Fruit fly (Drosophila melanogaster) whole organism: ENCODE measurements around the gene tadr.

Source experiments
- CG8478 ChIP-seq: fragments of >200 bp; optimal IDR thresholded peaks from 2 replicates; lab custom pipeline; 2018; ENCODE audit warnings: inconsistent platforms
- Dll ChIP-seq: fragments of >200 bp; optimal IDR thresholded peaks from 2 replicates; lab custom pipeline; 2017
- EcR ChIP-seq, 2 experiments: fragments of >200 bp; optimal IDR thresholded peaks; 2 replicates each; lab custom pipeline; 2017; ENCODE audit warnings: missing biosample characterization in 2 of 2, missing genetic modification characterization in 2 of 2, missing genetic modification reagents in 2 of 2
- pan ChIP-seq: fragments of >200 bp; optimal IDR thresholded peaks from 2 replicates; lab custom pipeline; 2017
- psq ChIP-seq: fragments of >200 bp; optimal IDR thresholded peaks from 2 replicates; lab custom pipeline; 2017
- usp ChIP-seq: fragments of >200 bp; optimal IDR thresholded peaks from 2 replicates; lab custom pipeline; 2017; ENCODE audit warnings: missing biosample characterization, missing genetic modification characterization, mixed read lengths

Gene tadr

DNA sequence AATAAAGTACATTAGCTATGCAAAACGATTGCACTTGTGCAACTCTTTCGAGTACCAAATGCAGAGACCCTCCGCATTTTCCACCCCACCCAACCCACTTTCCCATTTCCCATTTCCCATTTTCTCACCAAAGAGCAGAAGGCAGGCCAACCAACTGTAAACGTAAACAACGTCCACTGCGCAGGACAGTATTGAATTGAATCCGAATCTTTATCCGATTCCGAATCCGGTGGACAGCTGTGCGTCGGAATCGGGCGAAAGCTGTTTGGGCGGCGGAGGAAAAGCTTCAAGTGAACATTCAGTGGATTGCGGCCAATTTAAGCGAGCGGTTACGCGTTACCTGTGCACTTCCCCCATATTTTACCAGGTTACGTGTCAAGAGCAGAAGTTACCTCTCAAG is at the start of gene tadr:
TSS of gene tadr (plus strand) at position 301 of the 400 bp plus-strand sequence.
- TF ChIP-seq Dll (lab: Kevin White, UChicago), result no peak
- TF ChIP-seq CG8478, result no peak
- no peak for TF ChIP-seq EcR (GFP tag; optimal IDR thresholded peaks at IDR 0.05; lab: Kevin White, UChicago)
- no peak for TF ChIP-seq usp (GFP tag; lab: Kevin White, UChicago)
- TF ChIP-seq pan (lab: Kevin White, UChicago), result no peak
- no peak for TF ChIP-seq psq (lab: Kevin White, UChicago)

DNA sequence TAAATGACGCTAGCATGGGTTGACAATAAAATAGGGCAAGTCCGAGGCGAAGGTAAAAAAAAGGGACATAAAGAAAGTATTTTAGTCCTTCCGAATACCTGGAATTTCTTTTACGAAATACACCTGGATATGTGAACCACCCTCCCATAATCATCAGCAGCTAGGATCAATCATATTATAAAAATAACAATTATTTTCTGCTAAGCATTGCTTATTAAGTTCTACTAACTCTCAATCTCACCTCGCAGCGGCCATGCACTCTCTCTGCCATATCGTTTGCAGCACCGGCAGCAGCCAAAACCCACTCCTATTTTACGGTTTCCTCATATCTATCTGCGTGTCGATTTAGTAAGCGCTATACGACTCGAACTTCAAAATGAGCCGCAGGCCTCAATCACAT is 48.6 kb upstream of the tadr start:
- TF ChIP-seq psq (lab: Kevin White, UChicago) (no peak), pan (lab: Kevin White, UChicago) (no peak), CG8478 (no peak), Dll (lab: Kevin White, UChicago) (no peak), usp (GFP tag; lab: Kevin White, UChicago) (no peak), EcR (GFP tag; optimal IDR thresholded peaks at IDR 0.05; lab: Kevin White, UChicago) (no peak)

DNA sequence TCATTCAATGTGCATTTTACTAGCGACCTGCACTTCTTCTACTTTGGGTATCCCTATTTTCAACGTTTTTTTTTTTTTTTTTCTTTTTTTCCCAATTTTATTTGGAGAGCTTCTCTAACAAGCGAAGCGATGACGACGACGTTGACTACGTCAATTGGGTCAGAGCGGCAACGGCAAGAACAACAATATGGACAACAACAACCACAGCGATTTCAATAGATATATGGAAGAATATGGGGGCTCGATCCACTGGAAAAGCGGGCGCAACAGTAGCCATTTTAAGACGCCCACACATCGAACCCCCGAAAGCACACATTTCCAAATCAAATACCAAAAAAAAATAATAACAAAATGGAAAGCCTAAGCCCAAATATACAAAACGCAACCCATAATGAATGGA is 46.1 kb upstream of the tadr start:
- TF ChIP-seq usp (GFP tag; lab: Kevin White, UChicago), result no peak
- TF ChIP-seq Dll (lab: Kevin White, UChicago), result no peak

DNA sequence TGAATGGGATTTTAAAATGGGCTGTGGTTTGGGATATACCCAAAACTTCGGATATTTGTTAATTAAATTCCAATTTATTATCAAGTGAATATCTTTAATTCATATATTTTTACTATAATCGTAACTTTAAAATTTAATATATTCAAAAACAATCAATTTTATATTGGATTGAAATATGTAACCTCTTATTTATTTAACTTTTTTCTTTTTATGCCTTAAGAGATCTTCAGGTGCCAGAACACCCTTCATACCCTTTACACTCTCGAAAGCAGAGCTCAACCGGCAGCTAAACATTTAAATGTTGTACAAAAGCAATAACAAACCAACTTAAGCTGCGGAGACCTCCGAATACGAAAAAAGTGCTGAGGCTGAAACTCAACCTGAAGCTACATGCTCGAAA is 45.5 kb upstream of the tadr start:
- TF ChIP-seq usp (GFP tag; lab: Kevin White, UChicago) (no peak), Dll (lab: Kevin White, UChicago) (no peak), EcR (GFP tag; optimal IDR thresholded peaks at IDR 0.05; lab: Kevin White, UChicago) (no peak), pan (lab: Kevin White, UChicago) (no peak), psq (lab: Kevin White, UChicago) (no peak), CG8478 (no peak)

DNA sequence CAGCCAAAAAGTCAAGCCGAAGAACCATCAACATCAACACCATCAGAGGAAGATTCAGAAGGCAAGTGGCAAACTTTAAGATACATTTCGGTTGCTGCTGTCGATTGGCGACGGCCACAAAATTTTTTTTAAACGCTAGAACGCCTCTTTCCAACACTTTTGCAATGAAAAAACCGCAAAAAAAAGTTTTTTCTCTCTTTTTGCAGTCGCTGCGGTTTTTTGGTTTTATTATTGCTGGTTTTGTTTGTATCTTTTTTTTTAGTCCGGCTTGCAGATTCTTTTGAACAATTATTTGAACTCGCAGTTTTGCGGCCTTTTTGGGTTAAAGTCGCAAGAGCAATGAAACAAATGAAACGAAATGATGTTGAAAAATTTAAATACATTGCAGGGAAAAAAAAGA is 45.0 kb upstream of the tadr start:
- no peak for TF ChIP-seq Dll (lab: Kevin White, UChicago)
- TF ChIP-seq CG8478, result no peak
- no peak for TF ChIP-seq usp (GFP tag; lab: Kevin White, UChicago)
- TF ChIP-seq psq (lab: Kevin White, UChicago), result no peak
- TF ChIP-seq pan (lab: Kevin White, UChicago), result no peak
- no peak for TF ChIP-seq EcR (GFP tag; optimal IDR thresholded peaks at IDR 0.05; lab: Kevin White, UChicago)

- TF ChIP-seq pan (lab: Kevin White, UChicago) (no peak), usp (GFP tag; lab: Kevin White, UChicago) (no peak), Dll (lab: Kevin White, UChicago) (no peak)
Measured at dm6 chr2L:21033315-21033714, 41.9 kb upstream of the tadr start.

DNA sequence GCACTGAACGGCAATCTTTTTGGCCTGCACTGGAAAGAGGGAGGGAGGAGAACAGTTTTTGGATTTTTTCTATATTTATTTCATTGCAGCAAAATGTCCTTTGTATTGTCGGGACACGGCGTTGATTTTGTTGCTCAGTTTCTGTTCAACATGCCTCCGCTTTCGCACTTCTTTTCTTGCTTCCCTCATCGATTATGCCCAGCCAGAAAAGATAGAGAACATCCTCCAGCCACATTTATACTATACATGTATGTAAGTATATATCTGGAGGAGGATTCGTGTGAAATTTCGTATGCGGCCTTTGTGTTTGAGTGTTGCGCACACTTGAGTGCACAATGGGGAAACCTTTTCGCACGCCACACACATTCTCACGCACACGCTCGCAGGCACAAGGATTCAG is 40.8 kb upstream of the tadr start:
- TF ChIP-seq Dll (lab: Kevin White, UChicago) (no peak), psq (lab: Kevin White, UChicago) (no peak), EcR (GFP tag; optimal IDR thresholded peaks at IDR 0.05; lab: Kevin White, UChicago) (no peak), pan (lab: Kevin White, UChicago) (no peak), usp (GFP tag; lab: Kevin White, UChicago) (no peak), CG8478 (no peak)

DNA sequence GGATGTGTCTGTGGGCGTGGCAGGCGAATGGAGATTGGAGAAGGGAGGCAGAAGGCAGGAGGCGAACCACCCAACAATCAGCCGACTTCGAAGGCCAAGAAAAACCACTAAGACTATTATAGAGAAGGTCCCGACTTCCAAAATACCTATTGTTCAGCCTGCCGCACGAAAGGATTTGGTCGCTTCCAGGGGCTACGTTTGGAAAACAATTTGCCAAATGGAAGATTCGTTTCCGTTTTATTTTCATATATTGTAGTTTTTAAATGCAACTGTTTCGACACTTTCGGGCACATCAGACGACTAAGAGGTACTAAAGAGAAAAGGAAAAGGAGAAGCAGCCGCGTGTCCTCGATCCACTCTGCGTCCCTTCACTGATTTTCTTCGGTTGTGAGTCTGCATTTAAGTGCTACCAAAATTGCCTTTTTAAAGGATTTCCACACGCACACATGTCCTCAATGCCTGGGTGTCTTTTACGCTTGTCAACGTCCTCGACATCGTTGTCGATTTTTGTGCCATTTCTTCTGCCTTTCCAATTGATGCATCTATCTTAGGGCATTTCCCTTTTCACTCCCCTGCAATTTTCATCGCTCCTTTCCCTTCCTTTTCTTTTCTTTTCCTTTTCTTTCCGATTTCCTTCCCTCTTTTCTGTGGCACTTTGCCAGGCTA is 39.4 kb upstream of the tadr start:
- TF ChIP-seq EcR (GFP tag; optimal IDR thresholded peaks at IDR 0.05; lab: Kevin White, UChicago) (no peak), CG8478 (no peak), psq (lab: Kevin White, UChicago) (no peak), pan (lab: Kevin White, UChicago) (no peak), usp (GFP tag; lab: Kevin White, UChicago) (no peak), Dll (lab: Kevin White, UChicago) (no peak)

- no peak for TF ChIP-seq psq (lab: Kevin White, UChicago)
- no peak for TF ChIP-seq EcR (GFP tag; optimal IDR thresholded peaks at IDR 0.05; lab: Kevin White, UChicago)
- TF ChIP-seq pan (lab: Kevin White, UChicago), result no peak
- TF ChIP-seq Dll (lab: Kevin White, UChicago), result no peak
- TF ChIP-seq usp (GFP tag; lab: Kevin White, UChicago), result no peak
- no peak for TF ChIP-seq CG8478
Measured at dm6 chr2L:21037723-21038122, 37.5 kb upstream of the tadr start.

- no peak for TF ChIP-seq pan (lab: Kevin White, UChicago)
- TF ChIP-seq Dll (lab: Kevin White, UChicago), result no peak
- no peak for TF ChIP-seq CG8478
- no peak for TF ChIP-seq psq (lab: Kevin White, UChicago)
- no peak for TF ChIP-seq usp (GFP tag; lab: Kevin White, UChicago)
- no peak for TF ChIP-seq EcR (GFP tag; optimal IDR thresholded peaks at IDR 0.05; lab: Kevin White, UChicago)
Measured at dm6 chr2L:21038723-21039122, 36.5 kb upstream of the tadr start.

DNA sequence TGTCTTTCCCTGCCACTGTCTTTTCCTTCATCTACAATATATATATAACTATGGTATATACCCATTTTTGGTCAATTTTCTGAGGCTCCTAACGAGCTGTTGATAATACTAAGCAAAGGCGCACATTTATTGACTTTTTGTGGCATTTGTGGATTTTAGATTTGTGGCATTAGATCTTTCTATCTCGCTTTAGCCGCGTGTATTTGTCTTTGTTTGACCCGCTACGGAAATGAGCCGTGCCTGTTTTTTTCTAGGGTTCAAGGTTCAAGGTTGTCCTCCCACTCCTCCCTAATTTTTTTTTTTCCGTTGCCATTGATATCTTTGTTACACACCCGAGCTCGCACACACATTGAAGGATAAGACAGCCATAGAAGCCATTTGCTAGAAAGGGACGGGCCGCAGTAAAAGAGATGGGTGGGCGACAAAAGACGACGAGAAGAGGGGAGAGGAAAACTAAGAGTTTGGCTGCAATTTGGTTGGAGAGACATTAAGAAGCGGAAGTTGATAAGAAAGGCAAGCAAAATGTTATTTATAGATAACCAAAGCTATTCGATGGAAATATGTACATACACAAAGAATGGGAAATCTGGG is 35.5 kb upstream of the tadr start:
- TF ChIP-seq EcR (GFP tag; optimal IDR thresholded peaks at IDR 0.05; lab: Kevin White, UChicago), result no peak
- TF ChIP-seq pan (lab: Kevin White, UChicago), result no peak
- no peak for TF ChIP-seq Dll (lab: Kevin White, UChicago)

DNA sequence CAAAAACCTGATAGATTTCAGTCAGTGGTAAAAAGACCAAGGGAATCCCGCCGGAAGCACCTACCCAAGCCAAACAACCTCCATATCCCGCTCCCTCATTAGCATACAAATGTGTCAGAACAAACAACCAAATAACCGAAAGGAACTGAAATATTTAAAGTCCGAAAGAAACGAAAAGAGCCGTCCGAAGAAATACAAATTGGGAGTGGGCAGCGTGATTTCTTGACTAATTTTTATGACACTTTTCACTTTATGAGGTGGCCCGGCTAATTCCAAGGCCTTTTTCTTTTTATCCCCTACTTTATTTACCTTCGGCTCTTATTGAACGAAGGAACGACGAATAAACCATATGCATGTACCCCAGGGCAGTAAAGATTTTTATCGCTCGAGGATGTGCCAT is 34.5 kb upstream of the tadr start:
- TF ChIP-seq psq (lab: Kevin White, UChicago) (no peak), pan (lab: Kevin White, UChicago) (no peak), CG8478 (no peak), usp (GFP tag; lab: Kevin White, UChicago) (no peak)
